Worm (Caenorhabditis elegans): Measurements from ENCODE around the gene gei-8.

ce11 chrIII:8158140-8158786, 37.2 kb upstream of the gei-8 start, which contains the start of gene atg-13:
- TF ChIP-seq ztf-1 (GFP tag; conservative IDR thresholded peaks at IDR 0.05): no peak
- TF ChIP-seq fos-1 (tag; optimal IDR thresholded peaks at IDR 0.05): peak; percentile 1
- TF ChIP-seq nhr-25 (tag; optimal IDR thresholded peaks at IDR 0.05): no peak
- TF ChIP-seq ama-1 (optimal IDR thresholded peaks at IDR 0.05): no peak
- TF ChIP-seq nhr-6 (tag; optimal IDR thresholded peaks at IDR 0.05): no peak
- no peak for TF ChIP-seq snpc-4 (tag; optimal IDR thresholded peaks at IDR 0.05)
- no peak for TF ChIP-seq nhr-12 (tag; optimal IDR thresholded peaks at IDR 0.05)
- no peak for TF ChIP-seq egl-27 (tag; optimal IDR thresholded peaks at IDR 0.05)
